Worm (Caenorhabditis elegans): ENCODE measurements around the gene nhr-208.

Gene nhr-208

DNA sequence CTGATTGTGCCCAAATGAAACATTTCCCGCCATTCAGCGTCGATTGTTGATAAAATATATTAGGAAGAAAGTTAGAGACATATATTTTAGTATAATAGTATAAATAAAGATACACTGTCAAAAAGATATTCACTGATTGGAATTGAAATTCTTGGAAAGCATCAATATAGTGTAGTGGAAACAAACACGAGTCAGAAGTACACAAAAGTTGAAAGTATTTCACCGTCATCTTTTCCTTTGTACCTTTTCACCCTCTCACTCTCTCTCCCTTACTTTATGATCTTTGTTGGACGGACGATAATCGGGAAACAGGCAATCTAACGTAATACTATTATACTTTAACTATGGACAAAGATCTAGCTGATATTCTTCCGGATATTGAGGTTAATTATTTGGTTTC, at the start of gene nhr-208:
TSS of gene nhr-208 (plus strand) at position 288 of the 400 bp plus-strand sequence.
- no peak for TF ChIP-seq ceh-13 (GFP tag; optimal IDR thresholded peaks at IDR 0.05)
- no peak for TF ChIP-seq tbx-37 (GFP tag; conservative IDR thresholded peaks at IDR 0.05)
- TF ChIP-seq ama-1 (optimal IDR thresholded peaks at IDR 0.05), result no peak
- TF ChIP-seq flt-1 (GFP tag; IDR thresholded peaks at IDR 0.05), result no peak
- no peak for TF ChIP-seq B0310.2 (tag; optimal IDR thresholded peaks at IDR 0.05)
- TF ChIP-seq ets-7 (tag; optimal IDR thresholded peaks at IDR 0.05), result no peak
- TF ChIP-seq scrt-1 (GFP tag; IDR thresholded peaks at IDR 0.05), result no peak
- no peak for TF ChIP-seq tra-4 (tag; optimal IDR thresholded peaks at IDR 0.05)
- TF ChIP-seq tbx-11 (GFP tag; IDR thresholded peaks at IDR 0.05), result no peak
- no peak for TF ChIP-seq aly-1 (tag; optimal IDR thresholded peaks at IDR 0.05)

- TF ChIP-seq aly-1 (tag; optimal IDR thresholded peaks at IDR 0.05) (no peak), ets-7 (tag; optimal IDR thresholded peaks at IDR 0.05) (no peak), tra-4 (tag; optimal IDR thresholded peaks at IDR 0.05) (no peak), F13C5.2 (tag; optimal IDR thresholded peaks at IDR 0.05) (no peak), ceh-13 (GFP tag; optimal IDR thresholded peaks at IDR 0.05) (no peak), tbx-37 (GFP tag; conservative IDR thresholded peaks at IDR 0.05) (no peak), sea-1 (GFP tag; conservative IDR thresholded peaks at IDR 0.05) (no peak), tbx-11 (GFP tag; IDR thresholded peaks at IDR 0.05) (no peak), ceh-36 (tag; optimal IDR thresholded peaks at IDR 0.05) (no peak), scrt-1 (GFP tag; IDR thresholded peaks at IDR 0.05) (no peak), flt-1 (GFP tag; IDR thresholded peaks at IDR 0.05) (no peak), pes-1 (GFP tag; IDR thresholded peaks at IDR 0.05) (no peak), hnd-1 (tag; optimal IDR thresholded peaks at IDR 0.05) (no peak), B0310.2 (tag; optimal IDR thresholded peaks at IDR 0.05) (no peak), hmg-4 (GFP tag; optimal IDR thresholded peaks at IDR 0.05) (no peak), ama-1 (optimal IDR thresholded peaks at IDR 0.05) (no peak), hmbx-1 (tag; optimal IDR thresholded peaks at IDR 0.05) (no peak)
Observed at ce11 chrV:12045132-12045531, 49.0 kb upstream of the nhr-208 start, which contains the start of gene F10C2.5. Gene F10C2.5, plus strand, starts transcription at chrV:12045432.

DNA sequence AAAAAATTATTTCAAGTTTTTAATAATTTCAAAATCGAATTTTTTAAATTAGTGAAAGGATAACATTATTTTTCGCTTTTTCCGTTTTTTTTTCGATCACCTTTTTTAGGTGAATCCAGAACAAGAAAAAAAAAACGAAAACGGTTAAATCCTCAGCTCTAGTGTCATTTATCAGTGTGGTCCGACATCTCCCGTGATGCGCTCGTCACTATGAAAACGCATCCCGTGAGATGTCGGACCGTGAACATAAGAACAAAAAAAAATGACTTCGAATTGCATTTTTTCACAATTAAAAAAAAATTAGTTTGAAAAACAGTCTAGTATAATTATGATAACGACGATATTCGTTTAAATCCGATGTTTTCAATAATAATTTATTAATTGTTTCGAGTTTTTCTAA, 46.4 kb upstream of the nhr-208 start:
- TF ChIP-seq ceh-36 (tag; optimal IDR thresholded peaks at IDR 0.05) (no peak), hnd-1 (tag; optimal IDR thresholded peaks at IDR 0.05) (no peak), B0310.2 (tag; optimal IDR thresholded peaks at IDR 0.05) (no peak), tra-4 (tag; optimal IDR thresholded peaks at IDR 0.05) (no peak), pes-1 (GFP tag; IDR thresholded peaks at IDR 0.05) (no peak), sea-1 (GFP tag; conservative IDR thresholded peaks at IDR 0.05) (no peak), tbx-11 (GFP tag; IDR thresholded peaks at IDR 0.05) (no peak), hmg-4 (GFP tag; optimal IDR thresholded peaks at IDR 0.05) (no peak), F13C5.2 (tag; optimal IDR thresholded peaks at IDR 0.05) (no peak), flt-1 (GFP tag; IDR thresholded peaks at IDR 0.05) (no peak), ama-1 (optimal IDR thresholded peaks at IDR 0.05) (no peak), aly-1 (tag; optimal IDR thresholded peaks at IDR 0.05) (no peak), ets-7 (tag; optimal IDR thresholded peaks at IDR 0.05) (no peak), scrt-1 (GFP tag; IDR thresholded peaks at IDR 0.05) (no peak), ceh-13 (GFP tag; optimal IDR thresholded peaks at IDR 0.05) (no peak), tbx-37 (GFP tag; conservative IDR thresholded peaks at IDR 0.05) (no peak), hmbx-1 (tag; optimal IDR thresholded peaks at IDR 0.05) (no peak)

- TF ChIP-seq sea-1 (GFP tag; conservative IDR thresholded peaks at IDR 0.05) (no peak), ceh-13 (GFP tag; optimal IDR thresholded peaks at IDR 0.05) (no peak), hmg-4 (GFP tag; optimal IDR thresholded peaks at IDR 0.05) (no peak), F13C5.2 (tag; optimal IDR thresholded peaks at IDR 0.05) (no peak), hnd-1 (tag; optimal IDR thresholded peaks at IDR 0.05) (no peak), flt-1 (GFP tag; IDR thresholded peaks at IDR 0.05) (no peak), ama-1 (optimal IDR thresholded peaks at IDR 0.05) (no peak), aly-1 (tag; optimal IDR thresholded peaks at IDR 0.05) (no peak), tbx-37 (GFP tag; conservative IDR thresholded peaks at IDR 0.05) (no peak), ceh-36 (tag; optimal IDR thresholded peaks at IDR 0.05) (no peak), pes-1 (GFP tag; IDR thresholded peaks at IDR 0.05) (no peak), scrt-1 (GFP tag; IDR thresholded peaks at IDR 0.05) (no peak)
Observed at ce11 chrV:12048445-12048844, 45.7 kb upstream of the nhr-208 start, which contains the start of gene dars-2. Gene dars-2, plus strand, starts transcription at chrV:12048745.

DNA sequence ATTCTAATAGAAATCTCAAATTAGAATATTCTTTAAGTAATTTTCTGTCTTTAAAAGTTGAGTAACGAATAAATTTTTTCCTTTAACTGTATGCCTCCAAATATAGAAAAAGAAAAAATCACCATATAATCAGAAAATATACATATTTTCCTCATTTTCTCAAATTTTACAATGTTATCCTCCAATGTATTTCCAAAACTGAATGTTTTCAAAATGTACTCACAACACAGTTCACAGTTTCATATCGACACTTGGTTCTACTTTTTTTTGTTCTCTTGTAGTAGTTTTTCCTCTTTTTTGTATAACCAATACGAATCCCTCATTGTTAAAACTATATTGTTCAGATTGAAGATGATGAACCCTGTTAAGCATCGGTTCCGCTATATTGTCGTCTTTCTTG, 40.5 kb upstream of the nhr-208 start, which contains the start of gene F10C2.7:
TSS of gene F10C2.7 (plus strand) at position 301 of the 400 bp plus-strand sequence.
- TF ChIP-seq tbx-37 (GFP tag; conservative IDR thresholded peaks at IDR 0.05) (no peak), ceh-36 (tag; optimal IDR thresholded peaks at IDR 0.05) (no peak), hmg-4 (GFP tag; optimal IDR thresholded peaks at IDR 0.05) (no peak), hnd-1 (tag; optimal IDR thresholded peaks at IDR 0.05) (no peak), F13C5.2 (tag; optimal IDR thresholded peaks at IDR 0.05) (no peak), ama-1 (optimal IDR thresholded peaks at IDR 0.05) (no peak), scrt-1 (GFP tag; IDR thresholded peaks at IDR 0.05) (no peak), aly-1 (tag; optimal IDR thresholded peaks at IDR 0.05) (no peak), flt-1 (GFP tag; IDR thresholded peaks at IDR 0.05) (no peak), sea-1 (GFP tag; conservative IDR thresholded peaks at IDR 0.05) (no peak), pes-1 (GFP tag; IDR thresholded peaks at IDR 0.05) (no peak), ceh-13 (GFP tag; optimal IDR thresholded peaks at IDR 0.05) (no peak), tbx-11 (GFP tag; IDR thresholded peaks at IDR 0.05) (no peak), B0310.2 (tag; optimal IDR thresholded peaks at IDR 0.05) (no peak), hmbx-1 (tag; optimal IDR thresholded peaks at IDR 0.05) (no peak)

- TF ChIP-seq tbx-11 (GFP tag; IDR thresholded peaks at IDR 0.05) (no peak), ceh-36 (tag; optimal IDR thresholded peaks at IDR 0.05) (no peak), tbx-37 (GFP tag; conservative IDR thresholded peaks at IDR 0.05) (no peak), hmbx-1 (tag; optimal IDR thresholded peaks at IDR 0.05) (no peak), scrt-1 (GFP tag; IDR thresholded peaks at IDR 0.05) (no peak), hmg-4 (GFP tag; optimal IDR thresholded peaks at IDR 0.05) (no peak), pes-1 (GFP tag; IDR thresholded peaks at IDR 0.05) (no peak), ama-1 (optimal IDR thresholded peaks at IDR 0.05) (no peak), tra-4 (tag; optimal IDR thresholded peaks at IDR 0.05) (no peak), hnd-1 (tag; optimal IDR thresholded peaks at IDR 0.05) (no peak), flt-1 (GFP tag; IDR thresholded peaks at IDR 0.05) (no peak), ceh-13 (GFP tag; optimal IDR thresholded peaks at IDR 0.05) (no peak), aly-1 (tag; optimal IDR thresholded peaks at IDR 0.05) (no peak), sea-1 (GFP tag; conservative IDR thresholded peaks at IDR 0.05) (no peak), B0310.2 (tag; optimal IDR thresholded peaks at IDR 0.05) (no peak), ets-7 (tag; optimal IDR thresholded peaks at IDR 0.05) (no peak), F13C5.2 (tag; optimal IDR thresholded peaks at IDR 0.05) (no peak)
Observed at ce11 chrV:12059719-12060118, 34.4 kb upstream of the nhr-208 start, which contains the start of gene R07B7.2. Gene R07B7.2, minus strand, starts transcription at chrV:12059753.

DNA sequence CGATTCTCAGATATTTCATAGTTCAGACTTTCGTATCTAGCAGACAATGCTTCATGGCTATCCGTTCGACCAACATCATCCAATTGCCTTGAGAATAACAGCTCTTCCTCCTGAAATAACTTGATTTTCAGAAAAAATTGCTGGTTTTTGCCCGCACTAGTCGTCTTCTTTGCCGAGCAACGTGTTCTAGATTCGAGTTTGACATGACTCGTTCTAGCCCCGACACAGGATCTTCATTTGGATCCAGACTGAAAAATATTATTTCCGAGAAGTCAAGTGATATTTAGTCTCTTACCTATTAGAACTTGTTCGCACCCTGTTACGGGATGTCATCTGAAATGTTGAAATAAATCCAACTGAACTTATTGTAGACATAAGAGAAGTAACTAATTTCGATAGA, 31.1 kb upstream of the nhr-208 start, which contains the start of gene clh-6:
TSS of gene clh-6 (minus strand) at position 333 of the 400 bp plus-strand sequence.
- TF ChIP-seq hmg-4 (GFP tag; optimal IDR thresholded peaks at IDR 0.05) (no peak), pes-1 (GFP tag; IDR thresholded peaks at IDR 0.05) (no peak), ama-1 (optimal IDR thresholded peaks at IDR 0.05) (peak; percentile 79), hnd-1 (tag; optimal IDR thresholded peaks at IDR 0.05) (no peak)

All from whole organism, early embryonic.